Worm (Caenorhabditis elegans) whole organism, L3 larva: ENCODE data around the gene nsy-4.

Experiments
- R02D3.7 ChIP-seq: fragments of 150-350 bp; optimal IDR thresholded peaks from 2 replicates; lab custom pipeline; 2014; ENCODE audit warnings: missing biosample characterization, missing genetic modification characterization
- ZK546.5 ChIP-seq: sonication (generic microtip); optimal IDR thresholded peaks from 2 replicates; lab custom pipeline; 2017; ENCODE audit warnings: missing biosample characterization, missing genetic modification characterization
- aly-2 ChIP-seq: fragments of 150-350 bp; optimal IDR thresholded peaks from 2 replicates; lab custom pipeline; 2014; ENCODE audit warnings: missing biosample characterization, missing genetic modification characterization
- ama-1 ChIP-seq: fragments of 150-350 bp; optimal IDR thresholded peaks from 2 replicates; lab custom pipeline; 2018
- ceh-16 ChIP-seq: sonication (generic microtip); optimal IDR thresholded peaks from 2 replicates; lab custom pipeline; 2017; ENCODE audit warnings: missing biosample characterization, missing genetic modification characterization
- ceh-28 ChIP-seq: fragments of 150-350 bp; optimal IDR thresholded peaks from 2 replicates; lab custom pipeline; 2014; ENCODE audit warnings: missing biosample characterization, missing genetic modification reagents, missing genetic modification characterization
- ceh-9 ChIP-seq: sonication (generic microtip); optimal IDR thresholded peaks from 2 replicates; lab custom pipeline; 2018; ENCODE audit warnings: missing biosample characterization, missing genetic modification characterization
- daf-12 ChIP-seq: fragments of 150-350 bp; optimal IDR thresholded peaks from 2 replicates; lab custom pipeline; 2014; ENCODE audit warnings: missing biosample characterization, missing genetic modification reagents, missing genetic modification characterization
- egl-27 ChIP-seq: sonication (generic microtip); optimal IDR thresholded peaks from 4 replicates; lab custom pipeline; 2017; ENCODE audit warnings: missing biosample characterization, missing genetic modification reagents, missing genetic modification characterization
- egl-5 ChIP-seq: fragments of 150-350 bp; optimal IDR thresholded peaks from 2 replicates; lab custom pipeline; 2017; ENCODE audit warnings: missing biosample characterization, missing genetic modification reagents, missing genetic modification characterization, inconsistent platforms
- elt-1 ChIP-seq: fragments of 150-350 bp; optimal IDR thresholded peaks from 2 replicates; lab custom pipeline; 2014; ENCODE audit warnings: missing biosample characterization, missing genetic modification characterization
- elt-2 ChIP-seq: sonication (generic microtip); optimal IDR thresholded peaks from 2 replicates; lab custom pipeline; 2016; ENCODE audit warnings: missing genetic modification reagents, mild to moderate bottlenecking, missing genetic modification characterization, missing compliant biosample characterization
- elt-3 ChIP-seq, 3 experiments: fragments of 150-350 bp in 1 of 3; sonication (generic microtip) in 2 of 3; optimal IDR thresholded peaks; 2 replicates in 2 of 3; 4 replicates in 1 of 3; lab custom pipeline; 2014 to 2017; ENCODE audit warnings: missing biosample characterization in 3 of 3, missing genetic modification characterization in 3 of 3
- eor-1 ChIP-seq, 2 experiments: fragments of 150-350 bp; optimal IDR thresholded peaks; 2 replicates each; lab custom pipeline; 2014 to 2018; ENCODE audit warnings: missing biosample characterization in 2 of 2, missing genetic modification characterization in 2 of 2
- fkh-2 ChIP-seq: fragments of 150-350 bp; optimal IDR thresholded peaks from 2 replicates; lab custom pipeline; 2014; ENCODE audit warnings: missing biosample characterization, missing genetic modification reagents, missing genetic modification characterization
- fos-1 ChIP-seq: fragments of 150-350 bp; optimal IDR thresholded peaks from 2 replicates; lab custom pipeline; 2014; ENCODE audit warnings: missing biosample characterization, missing genetic modification characterization
- hmg-11 ChIP-seq: sonication (generic microtip); optimal IDR thresholded peaks from 2 replicates; lab custom pipeline; 2016; ENCODE audit warnings: missing genetic modification characterization, missing compliant biosample characterization
- jun-1 ChIP-seq: fragments of 150-350 bp; optimal IDR thresholded peaks from 2 replicates; lab custom pipeline; 2014; ENCODE audit warnings: missing biosample characterization, missing genetic modification reagents, missing genetic modification characterization
- lin-15B ChIP-seq: fragments of 150-350 bp; optimal IDR thresholded peaks from 2 replicates; lab custom pipeline; 2014; ENCODE audit warnings: missing biosample characterization, missing genetic modification characterization
- lin-39 ChIP-seq: fragments of 150-350 bp; optimal IDR thresholded peaks from 2 replicates; lab custom pipeline; 2018; ENCODE audit warnings: missing biosample characterization, missing genetic modification reagents, missing genetic modification characterization
- lsy-12 ChIP-seq: sonication (generic microtip); optimal IDR thresholded peaks from 2 replicates; lab custom pipeline; 2016; ENCODE audit warnings: mild to moderate bottlenecking, missing genetic modification characterization, missing compliant biosample characterization
- mdl-1 ChIP-seq: fragments of 150-350 bp; optimal IDR thresholded peaks from 2 replicates; lab custom pipeline; 2014; ENCODE audit warnings: missing biosample characterization, missing genetic modification characterization
- mml-1 ChIP-seq: fragments of 150-350 bp; sonication (generic microtip); optimal IDR thresholded peaks from 3 replicates; lab custom pipeline; 2014; ENCODE audit warnings: missing biosample characterization, missing genetic modification characterization
- nfya-1 ChIP-seq: sonication (generic microtip); optimal IDR thresholded peaks from 2 replicates; lab custom pipeline; 2017; ENCODE audit warnings: missing genetic modification characterization, mild to moderate bottlenecking, missing compliant biosample characterization, antibody characterized with exemption, moderate library complexity; ENCODE audit not compliant: insufficient read depth
- nhr-12 ChIP-seq: fragments of 150-350 bp; optimal IDR thresholded peaks from 2 replicates; lab custom pipeline; 2014; ENCODE audit warnings: missing biosample characterization, missing genetic modification characterization
- nhr-23 ChIP-seq: fragments of 150-350 bp; optimal IDR thresholded peaks from 2 replicates; lab custom pipeline; 2014; ENCODE audit warnings: missing biosample characterization, missing genetic modification reagents, missing genetic modification characterization
- nhr-237 ChIP-seq: fragments of 150-350 bp; optimal IDR thresholded peaks from 2 replicates; lab custom pipeline; 2014; ENCODE audit warnings: missing biosample characterization, missing genetic modification characterization
- nhr-43 ChIP-seq: sonication (generic microtip); optimal IDR thresholded peaks from 2 replicates; lab custom pipeline; 2016; ENCODE audit warnings: mild to moderate bottlenecking, missing genetic modification characterization, missing compliant biosample characterization; ENCODE audit not compliant: poor library complexity, severe bottlenecking
- nhr-67 ChIP-seq: fragments of 150-350 bp; optimal IDR thresholded peaks from 2 replicates; lab custom pipeline; 2014; ENCODE audit warnings: missing biosample characterization, missing genetic modification characterization
- nhr-77 ChIP-seq: fragments of 150-350 bp; optimal IDR thresholded peaks from 2 replicates; lab custom pipeline; 2014; ENCODE audit warnings: missing biosample characterization, missing genetic modification characterization
- pha-4 ChIP-seq: fragments of 150-350 bp; optimal IDR thresholded peaks from 2 replicates; lab custom pipeline; 2014; ENCODE audit warnings: missing biosample characterization, missing genetic modification reagents, missing genetic modification characterization
- snpc-4 ChIP-seq: fragments of 150-350 bp; optimal IDR thresholded peaks from 2 replicates; lab custom pipeline; 2014; ENCODE audit warnings: missing biosample characterization, missing genetic modification characterization
- tbx-2 ChIP-seq: sonication (generic microtip); optimal IDR thresholded peaks from 2 replicates; lab custom pipeline; 2016; ENCODE audit warnings: mild to moderate bottlenecking, missing genetic modification characterization, missing compliant biosample characterization
- unc-39 ChIP-seq: sonication (generic microtip); optimal IDR thresholded peaks from 4 replicates; lab custom pipeline; 2017; ENCODE audit warnings: missing biosample characterization, missing genetic modification characterization
- unc-62 ChIP-seq: fragments of 150-350 bp; sonication (generic microtip); optimal IDR thresholded peaks from 4 replicates; lab custom pipeline; 2014; ENCODE audit warnings: missing biosample characterization, missing genetic modification reagents, missing genetic modification characterization
- ztf-4 ChIP-seq: fragments of 150-350 bp; optimal IDR thresholded peaks from 2 replicates; lab custom pipeline; 2014; ENCODE audit warnings: missing biosample characterization, missing genetic modification characterization

nsy-4 gene

DNA sequence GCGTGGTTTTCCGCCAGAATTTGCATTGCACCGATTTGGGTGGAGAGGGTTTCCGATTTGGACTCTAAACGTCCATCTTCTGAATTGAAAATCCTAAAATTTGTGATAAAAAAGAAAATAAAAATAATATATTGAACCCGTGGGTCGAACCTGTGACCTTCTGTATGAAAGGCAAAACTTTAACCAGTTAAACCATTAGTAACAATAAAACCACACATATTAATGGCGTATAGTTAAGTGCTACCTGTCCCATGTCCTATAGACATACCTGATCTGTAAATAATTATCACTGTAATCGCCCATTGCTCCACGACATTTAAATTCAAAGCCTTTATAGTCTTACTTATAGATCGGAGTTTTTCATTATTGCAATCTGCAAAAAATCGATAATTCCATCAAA, 4.2 kb downstream of the nsy-4 start:
- TF ChIP-seq ceh-28 (tag; lab: Kevin White, UChicago) (peak; percentile 49), eor-1 (tag; optimal IDR thresholded peaks at IDR 0.05; lab: Kevin White, UChicago) (no peak), lsy-12 (tag; lab: Kevin White, UChicago) (no peak), ceh-9 (tag; lab: Kevin White, UChicago) (no peak), lin-15B (tag; lab: Kevin White, UChicago) (no peak), ceh-16 (tag; lab: Kevin White, UChicago) (no peak)

DNA sequence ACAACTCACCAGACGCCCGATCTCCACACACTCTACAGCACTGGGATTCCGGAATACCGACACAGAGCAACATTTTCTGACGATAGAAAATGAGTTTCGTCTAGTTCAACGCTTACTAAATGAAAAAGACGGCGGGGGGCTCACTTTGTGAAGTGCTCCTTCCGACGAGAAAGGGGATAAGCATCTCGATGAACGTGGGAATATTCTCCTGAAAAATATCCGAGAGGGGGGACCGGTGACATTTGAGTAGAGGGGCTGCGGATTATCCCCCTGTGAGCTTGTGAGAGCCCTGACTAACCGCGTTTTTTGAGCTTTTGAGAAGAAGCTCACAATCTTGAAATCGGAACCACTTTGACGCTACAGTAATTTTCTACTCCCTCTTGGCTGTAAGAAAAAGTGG, 6.5 kb downstream of the nsy-4 start, which contains the start of gene nhr-236:
nhr-236 (minus strand) TSS at position 101 of the 400 bp plus-strand sequence.
- no peak for TF ChIP-seq fos-1 (tag; lab: Kevin White, UChicago)
- TF ChIP-seq hmg-11 (tag; lab: Kevin White, UChicago) = no peak
- TF ChIP-seq fkh-2 = no peak
- no peak for TF ChIP-seq daf-12 (tag; lab: Kevin White, UChicago)
- TF ChIP-seq ama-1 (lab: Kevin White, UChicago) = no peak
- TF ChIP-seq ztf-4 (tag; lab: Kevin White, UChicago) = no peak
- no peak for TF ChIP-seq elt-2 (tag; lab: Kevin White, UChicago)
- no peak for TF ChIP-seq elt-3 (tag; optimal IDR thresholded peaks at IDR 0.05; lab: Kevin White, UChicago)
- no peak for TF ChIP-seq lin-39 (tag; lab: Kevin White, UChicago)
- TF ChIP-seq unc-62 = no peak

- TF ChIP-seq lsy-12 (tag; lab: Kevin White, UChicago) = no peak
These were observed 10.9 kb downstream of the nsy-4 start for ce11 chrIV:2334012-2334411.

DNA sequence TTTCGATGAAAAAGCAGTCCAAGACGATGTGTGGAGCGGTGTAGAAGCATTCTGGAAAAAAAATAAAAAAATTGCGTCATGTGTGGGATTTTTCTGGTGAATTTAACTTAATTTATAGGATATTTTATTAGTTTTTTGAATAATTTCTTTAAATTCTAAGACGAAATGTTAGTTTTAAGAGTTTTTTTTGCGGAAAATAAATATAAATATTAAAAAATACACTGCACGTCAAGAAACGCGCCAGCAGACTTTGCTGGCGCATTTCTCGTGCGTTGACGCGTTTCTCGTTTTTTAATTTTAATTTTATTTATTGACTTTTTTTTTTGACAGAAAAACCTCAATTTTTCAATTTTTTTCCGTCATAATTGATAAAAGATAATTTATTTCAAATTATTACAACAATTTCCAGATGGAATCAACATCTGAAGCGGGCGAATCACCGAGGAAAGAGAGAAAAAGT, 25.8 kb downstream of the nsy-4 start, which contains the start of the genes ppgn-1 and tftc-1:
ppgn-1 (minus strand) TSS at position 51 of the 460 bp plus-strand sequence.
tftc-1 (plus strand) TSS at position 410 of the 460 bp plus-strand sequence.
- TF ChIP-seq nhr-237 (no peak), R02D3.7 (peak; percentile 21), unc-39 (tag; lab: Kevin White, UChicago) (no peak), pha-4 (tag; lab: Kevin White, UChicago) (peak; percentile 76), egl-27 (no peak), nfya-1 (tag; lab: Kevin White, UChicago) (peak; percentile 53), elt-1 (tag; lab: Kevin White, UChicago) (no peak), lin-15B (tag; lab: Kevin White, UChicago) (peak; percentile 74), eor-1 (tag; optimal IDR thresholded peaks at IDR 0.05; lab: Kevin White, UChicago) (peak in 1 of 2 experiments; percentile 41), nhr-12 (tag; lab: Kevin White, UChicago) (no peak), elt-2 (tag; lab: Kevin White, UChicago) (no peak), daf-12 (tag; lab: Kevin White, UChicago) (no peak), nhr-43 (no peak), aly-2 (tag; lab: Kevin White, UChicago) (no peak), lin-39 (tag; lab: Kevin White, UChicago) (no peak), ceh-16 (tag; lab: Kevin White, UChicago) (no peak), nhr-67 (tag; lab: Kevin White, UChicago) (no peak), mml-1 (no peak), nhr-77 (tag; lab: Kevin White, UChicago) (no peak), nhr-23 (peak; percentile 39), mdl-1 (tag; lab: Kevin White, UChicago) (no peak), tbx-2 (no peak), egl-5 (tag; lab: Kevin White, UChicago) (no peak), snpc-4 (tag; lab: Kevin White, UChicago) (peak; percentile 16), jun-1 (tag; lab: Kevin White, UChicago) (no peak), ZK546.5 (tag; lab: Kevin White, UChicago) (no peak), hmg-11 (tag; lab: Kevin White, UChicago) (peak; percentile 36)
- TF ChIP-seq, all 47 proteins: peak for 8
